Fruit fly (Drosophila melanogaster) whole organism, embryonic: ENCODE measurements around the gene CG15530.

Experiments
- Adf1 ChIP-seq: fragments of 200-800 bp; sonication (Bioruptor generic); IDR thresholded peaks from 2 replicates; pipeline ENCODE4 v1.3.6; 2022; ENCODE audit warnings: missing biosample characterization, missing genetic modification characterization
- Antp ChIP-seq: fragments of 200-800 bp; sonication (Bioruptor generic); optimal IDR thresholded peaks from 3 replicates; lab custom pipeline; 2016; ENCODE audit warnings: missing biosample characterization, missing genetic modification characterization
- CG10565 ChIP-seq: fragments of 200-800 bp; sonication (Bioruptor generic); optimal IDR thresholded peaks from 3 replicates; lab custom pipeline; 2016; ENCODE audit warnings: missing biosample characterization, mild to moderate bottlenecking, missing genetic modification characterization
- CG12219 ChIP-seq: fragments of 200-800 bp; sonication (Bioruptor generic); optimal IDR thresholded peaks from 3 replicates; lab custom pipeline; 2018; ENCODE audit warnings: missing biosample characterization, mild to moderate bottlenecking, missing genetic modification characterization
- CG13424 ChIP-seq: fragments of 200-800 bp; sonication (Bioruptor generic); optimal IDR thresholded peaks from 2 replicates; lab custom pipeline; 2019; ENCODE audit warnings: missing biosample characterization, mild to moderate bottlenecking, missing genetic modification characterization, moderate library complexity
- CG14050 ChIP-seq: fragments of 200-800 bp; sonication (Bioruptor generic); IDR thresholded peaks from 3 replicates; pipeline ENCODE4 v1.3.6; 2022; ENCODE audit warnings: missing biosample characterization, missing genetic modification characterization
- CG1529 ChIP-seq: fragments of 200-800 bp; sonication (Bioruptor generic); optimal IDR thresholded peaks from 3 replicates; lab custom pipeline; 2018; ENCODE audit warnings: missing biosample characterization, missing genetic modification characterization
- CG15601 ChIP-seq: fragments of 200-800 bp; sonication (Bioruptor generic); optimal IDR thresholded peaks from 3 replicates; lab custom pipeline; 2019; ENCODE audit warnings: missing biosample characterization, mild to moderate bottlenecking, missing genetic modification characterization, moderate library complexity
- CG15696 ChIP-seq: fragments of 200-800 bp; sonication (Bioruptor generic); optimal IDR thresholded peaks from 2 replicates; lab custom pipeline; 2019; ENCODE audit warnings: missing biosample characterization, mild to moderate bottlenecking, missing genetic modification characterization, moderate library complexity
- CG17186 ChIP-seq: fragments of 200-800 bp; sonication (Bioruptor generic); optimal IDR thresholded peaks from 3 replicates; lab custom pipeline; 2017; ENCODE audit warnings: missing biosample characterization, missing genetic modification reagents, missing genetic modification characterization
- CG17802 ChIP-seq: fragments of 200-800 bp; sonication (Bioruptor generic); optimal IDR thresholded peaks from 2 replicates; lab custom pipeline; 2018; ENCODE audit warnings: missing biosample characterization, mild to moderate bottlenecking, missing genetic modification characterization, moderate library complexity
- CG2129 ChIP-seq: fragments of 200-800 bp; sonication (Bioruptor generic); IDR thresholded peaks from 2 replicates; pipeline ENCODE4 v1.3.6; 2022; ENCODE audit warnings: missing biosample characterization, missing genetic modification characterization; ENCODE audit not compliant: partially characterized antibody
- CG2202 ChIP-seq: fragments of 200-800 bp; sonication (Bioruptor generic); optimal IDR thresholded peaks from 2 replicates; lab custom pipeline; 2018; ENCODE audit warnings: missing biosample characterization, mild to moderate bottlenecking, missing genetic modification characterization
- CG32532 ChIP-seq: fragments of 200-800 bp; sonication (Bioruptor generic); IDR thresholded peaks from 2 replicates; pipeline ENCODE4 v1.3.6; 2022; ENCODE audit warnings: missing biosample characterization, missing genetic modification characterization
- CG3847 ChIP-seq: fragments of 200-800 bp; sonication (Bioruptor generic); IDR thresholded peaks from 2 replicates; pipeline ENCODE4 v1.3.6; 2022; ENCODE audit warnings: missing biosample characterization, missing genetic modification characterization
- CG6254 ChIP-seq: fragments of 200-800 bp; sonication (Bioruptor generic); optimal IDR thresholded peaks from 3 replicates; lab custom pipeline; 2017; ENCODE audit warnings: mild to moderate bottlenecking, missing biosample characterization, missing genetic modification reagents, missing genetic modification characterization
- CG6272 ChIP-seq: fragments of 200-800 bp; sonication (Bioruptor generic); IDR thresholded peaks from 2 replicates; pipeline ENCODE4 v1.3.6; 2022; ENCODE audit warnings: missing biosample characterization, missing genetic modification characterization
- CG8290 ChIP-seq, 3 experiments: fragments of 200-800 bp; sonication (Bioruptor generic); optimal IDR thresholded peaks; 2 replicates each; lab custom pipeline; 2016 to 2019; ENCODE audit warnings: missing biosample characterization in 3 of 3, missing genetic modification characterization in 3 of 3, mild to moderate bottlenecking in 2 of 3, moderate library complexity in 1 of 3
- CG9797 ChIP-seq: fragments of 200-800 bp; sonication (Bioruptor generic); optimal IDR thresholded peaks from 3 replicates; lab custom pipeline; 2018; ENCODE audit warnings: missing biosample characterization, mild to moderate bottlenecking, missing genetic modification characterization
- CG9932 ChIP-seq: fragments of 200-800 bp; sonication (Bioruptor generic); IDR thresholded peaks from 2 replicates; pipeline ENCODE4 v1.3.6; 2022; ENCODE audit warnings: missing biosample characterization, missing genetic modification characterization
- GATAe ChIP-seq: fragments of 200-800 bp; sonication (Bioruptor generic); conservative IDR thresholded peaks from 2 replicates; pipeline ENCODE4 v1.3.6; 2022; ENCODE audit warnings: missing biosample characterization, missing genetic modification characterization
- H2.0 ChIP-seq: fragments of 200-800 bp; sonication (Bioruptor generic); IDR thresholded peaks from 2 replicates; pipeline ENCODE4 v1.3.6; 2022; ENCODE audit warnings: missing biosample characterization, missing genetic modification characterization
- Hand ChIP-seq: fragments of 200-800 bp; sonication (Bioruptor generic); optimal IDR thresholded peaks from 2 replicates; lab custom pipeline; 2017; ENCODE audit warnings: mild to moderate bottlenecking, missing biosample characterization, missing genetic modification reagents, missing genetic modification characterization
- Med ChIP-seq: fragments of 200-800 bp; sonication (Bioruptor generic); peaks from one replicate; lab custom pipeline; 2016; ENCODE audit warnings: missing biosample characterization, missing genetic modification characterization, mild to moderate bottlenecking, inconsistent platforms, moderate library complexity
- Mrtf ChIP-seq: fragments of 200-800 bp; sonication (Bioruptor generic); IDR thresholded peaks from 3 replicates; pipeline ENCODE4 v1.3.6; 2022; ENCODE audit warnings: missing biosample characterization, missing genetic modification characterization
- Nf-YB ChIP-seq: fragments of 200-800 bp; sonication (Bioruptor generic); optimal IDR thresholded peaks from 3 replicates; lab custom pipeline; 2019; ENCODE audit warnings: missing biosample characterization, mild to moderate bottlenecking, missing genetic modification characterization, moderate library complexity
- Sry-δ ChIP-seq: fragments of 200-800 bp; sonication (Bioruptor generic); optimal IDR thresholded peaks from 2 replicates; lab custom pipeline; 2016; ENCODE audit warnings: missing biosample characterization, missing genetic modification characterization
- Xrp1 ChIP-seq: fragments of 200-800 bp; sonication (Bioruptor generic); IDR thresholded peaks from 2 replicates; pipeline ENCODE4 v1.3.6; 2022; ENCODE audit warnings: missing biosample characterization, missing genetic modification characterization
- al ChIP-seq: fragments of 200-800 bp; sonication (Bioruptor generic); IDR thresholded peaks from 2 replicates; pipeline ENCODE4 v1.3.6; 2022; ENCODE audit warnings: missing biosample characterization, missing genetic modification characterization
- bowl ChIP-seq: fragments of 200-800 bp; sonication (Bioruptor generic); IDR thresholded peaks from 2 replicates; pipeline ENCODE4 v1.3.6; 2022; ENCODE audit warnings: missing biosample characterization, missing genetic modification characterization
- br ChIP-seq: fragments of >200 bp; optimal IDR thresholded peaks from 2 replicates; lab custom pipeline; 2017
- cad ChIP-seq: fragments of >200 bp; optimal IDR thresholded peaks from 2 replicates; lab custom pipeline; 2017; ENCODE audit warnings: missing biosample characterization, missing genetic modification characterization
- chinmo ChIP-seq: fragments of 200-800 bp; sonication (Bioruptor generic); IDR thresholded peaks from 4 replicates; pipeline ENCODE4 v1.3.6; 2022; ENCODE audit warnings: missing biosample characterization, missing genetic modification characterization; ENCODE audit not compliant: partially characterized antibody
- dan ChIP-seq: fragments of 200-800 bp; sonication (Bioruptor generic); IDR thresholded peaks from 2 replicates; pipeline ENCODE4 v1.3.6; 2022; ENCODE audit warnings: missing biosample characterization, missing genetic modification characterization
- dimm ChIP-seq: fragments of 200-800 bp; sonication (Bioruptor generic); IDR thresholded peaks from 2 replicates; pipeline ENCODE4 v1.3.6; 2022; ENCODE audit warnings: missing biosample characterization, missing genetic modification characterization
- ewg ChIP-seq: fragments of 200-800 bp; sonication (Bioruptor generic); optimal IDR thresholded peaks from 3 replicates; lab custom pipeline; 2017; ENCODE audit warnings: mild to moderate bottlenecking, missing biosample characterization, missing genetic modification reagents, missing genetic modification characterization
- gfzf ChIP-seq: fragments of 200-800 bp; sonication (Bioruptor generic); optimal IDR thresholded peaks from 2 replicates; lab custom pipeline; 2016; ENCODE audit warnings: missing biosample characterization, mild to moderate bottlenecking, missing genetic modification characterization, moderate library complexity
- gro ChIP-seq: fragments of 200-800 bp; sonication (Bioruptor generic); optimal IDR thresholded peaks from 2 replicates; lab custom pipeline; 2016; ENCODE audit warnings: missing biosample characterization, missing genetic modification characterization
- hb ChIP-seq: fragments of 200-800 bp; sonication (Bioruptor generic); IDR thresholded peaks from 3 replicates; pipeline ENCODE4 v1.3.6; 2022; ENCODE audit warnings: missing biosample characterization, missing genetic modification characterization; ENCODE audit not compliant: partially characterized antibody
- nom ChIP-seq: fragments of 200-800 bp; sonication (Bioruptor generic); optimal IDR thresholded peaks from 2 replicates; lab custom pipeline; 2017; ENCODE audit warnings: missing biosample characterization, missing genetic modification characterization, mild to moderate bottlenecking, moderate library complexity, missing genetic modification reagents
- pros ChIP-seq: fragments of 200-800 bp; sonication (Bioruptor generic); optimal IDR thresholded peaks from 3 replicates; lab custom pipeline; 2019; ENCODE audit warnings: missing biosample characterization, mild to moderate bottlenecking, missing genetic modification characterization, moderate library complexity
- pzg ChIP-seq: fragments of 200-800 bp; sonication (Bioruptor generic); optimal IDR thresholded peaks from 3 replicates; lab custom pipeline; 2018; ENCODE audit warnings: missing biosample characterization, mild to moderate bottlenecking, missing genetic modification characterization, moderate library complexity
- sd ChIP-seq: fragments of 200-800 bp; sonication (Bioruptor generic); optimal IDR thresholded peaks from 3 replicates; lab custom pipeline; 2018; ENCODE audit warnings: missing biosample characterization, mild to moderate bottlenecking, missing genetic modification characterization, moderate library complexity
- sens-2 ChIP-seq: fragments of 200-800 bp; sonication (Bioruptor generic); IDR thresholded peaks from 2 replicates; pipeline ENCODE4 v1.3.6; 2022; ENCODE audit warnings: missing biosample characterization, missing genetic modification characterization
- sr ChIP-seq: fragments of 200-800 bp; sonication (Bioruptor generic); IDR thresholded peaks from 3 replicates; pipeline ENCODE4 v1.3.6; 2022; ENCODE audit warnings: missing biosample characterization, missing genetic modification characterization
- tgo ChIP-seq: fragments of 200-800 bp; sonication (Bioruptor generic); IDR thresholded peaks from 3 replicates; pipeline ENCODE4 v1.3.6; 2022; ENCODE audit warnings: missing biosample characterization, missing genetic modification characterization
- tin ChIP-seq: fragments of 200-800 bp; sonication (Bioruptor generic); optimal IDR thresholded peaks from 3 replicates; lab custom pipeline; 2016; ENCODE audit warnings: missing biosample characterization, missing genetic modification characterization
- usp ChIP-seq: fragments of >200 bp; optimal IDR thresholded peaks from 2 replicates; lab custom pipeline; 2017; ENCODE audit warnings: missing biosample characterization, missing genetic modification characterization
- yki ChIP-seq: fragments of >200 bp; optimal IDR thresholded peaks from 3 replicates; lab custom pipeline; 2018

The CG15530 gene

dm6 chr3R:30203104-30203986, 25.7 kb downstream of the CG15530 start (continued):
- peak; percentile 26 for TF ChIP-seq nom (GFP tag; lab: Kevin White, UChicago)
- TF ChIP-seq ewg (GFP tag; lab: Kevin White, UChicago) = peak; percentile 82
- TF ChIP-seq dimm (GFP tag; lab: Robert Waterston, UW) = peak; percentile 94
- TF ChIP-seq Adf1 (GFP tag; lab: Robert Waterston, UW) = peak; percentile 99
- peak; percentile 90 for TF ChIP-seq al (GFP tag; lab: Robert Waterston, UW)
- peak; percentile 25 for TF ChIP-seq gfzf (GFP tag; lab: Kevin White, UChicago)
- peak; percentile 50 for TF ChIP-seq dan (GFP tag; lab: Robert Waterston, UW)
- TF ChIP-seq gro (GFP tag; lab: Kevin White, UChicago) = peak; percentile 98
- TF ChIP-seq CG6254 = peak; percentile 95
- TF ChIP-seq usp (GFP tag; lab: Kevin White, UChicago) = no peak
- TF ChIP-seq Antp (GFP tag; lab: Kevin White, UChicago) = peak; percentile 99
- TF ChIP-seq Nf-YB = peak; percentile 81
- peak; percentile 44; the same call in 2 of the 3 replicates for TF ChIP-seq sr (GFP tag; lab: Robert Waterston, UW)
- no peak for TF ChIP-seq yki
- TF ChIP-seq CG17802 (tag; lab: Kevin White, UChicago) = peak; percentile 87
- TF ChIP-seq Hand (GFP tag; lab: Kevin White, UChicago) = peak; percentile 85
- peak; percentile 77 for TF ChIP-seq GATAe (GFP tag; lab: Robert Waterston, UW)
- peak; percentile 97 for TF ChIP-seq CG9932
- TF ChIP-seq cad (GFP tag; lab: Kevin White, UChicago) = no peak
- peak; percentile 93 for TF ChIP-seq CG10565
- TF ChIP-seq CG17186 (GFP tag; lab: Kevin White, UChicago) = peak; percentile 89
- TF ChIP-seq CG1529 = peak; percentile 74
- TF ChIP-seq CG9797 (GFP tag; lab: Kevin White, UChicago) = peak; percentile 54
- peak; percentile 80 for TF ChIP-seq CG15696
- TF ChIP-seq Mrtf = peak; percentile 90
- TF ChIP-seq bowl (GFP tag; lab: Robert Waterston, UW) = peak; percentile 94
- peak; percentile 97 for TF ChIP-seq tin (GFP tag; lab: Kevin White, UChicago)
- TF ChIP-seq CG12219 (GFP tag; lab: Kevin White, UChicago) = peak; percentile 88
- no peak for TF ChIP-seq hb (GFP tag; lab: Robert Waterston, UW)
- TF ChIP-seq H2.0 (GFP tag; lab: Robert Waterston, UW) = peak; percentile 85
- TF ChIP-seq CG8290 (GFP tag; optimal IDR thresholded peaks at IDR 0.05; lab: Kevin White, UChicago) = peak; percentile 89
- peak; percentile 29 to 94 for TF ChIP-seq CG8290 (tag; optimal IDR thresholded peaks at IDR 0.05; lab: Kevin White, UChicago)
- TF ChIP-seq sens-2 (GFP tag; lab: Robert Waterston, UW) = peak; percentile 94
- no peak for TF ChIP-seq br
- peak; percentile 91 for TF ChIP-seq CG32532 (GFP tag; lab: Robert Waterston, UW)
- peak; percentile 90 for TF ChIP-seq CG13424 (tag; lab: Kevin White, UChicago)
- peak; percentile 94 for TF ChIP-seq chinmo (GFP tag; lab: Robert Waterston, UW)
- TF ChIP-seq sd (tag; lab: Kevin White, UChicago) = peak; percentile 96
- TF ChIP-seq Xrp1 (GFP tag; lab: Robert Waterston, UW) = peak; percentile 93
- TF ChIP-seq CG6272 = peak; percentile 84
- TF ChIP-seq CG2202 (tag; lab: Kevin White, UChicago) = peak; percentile 81
- peak; percentile 7 for TF ChIP-seq pros (GFP tag; lab: Kevin White, UChicago)
- TF ChIP-seq CG2129 = no peak
- peak; percentile 81 for TF ChIP-seq CG3847
- TF ChIP-seq pzg = peak; percentile 24
- peak; percentile 92 for TF ChIP-seq tgo (GFP tag; lab: Robert Waterston, UW)
- peak; percentile 96 for TF ChIP-seq CG14050 (GFP tag; lab: Robert Waterston, UW)
- peak; percentile 77 for TF ChIP-seq Sry-δ
- peak; percentile 87 for TF ChIP-seq CG15601 (tag; lab: Kevin White, UChicago)
- peak; percentile 100 for TF ChIP-seq Med
